Fruit fly (Drosophila melanogaster): Measurements from ENCODE around the gene CG9886.

- TF ChIP-seq psq (optimal IDR thresholded peaks at IDR 0.05) (no peak), h (optimal IDR thresholded peaks at IDR 0.05) (no peak)
Observed at dm6 chr2L:2466360-2466759, 45.7 kb downstream of the CG9886 start.
